Worm (Caenorhabditis elegans): ENCODE measurements around the gene pqn-62.

pqn-62 gene

DNA sequence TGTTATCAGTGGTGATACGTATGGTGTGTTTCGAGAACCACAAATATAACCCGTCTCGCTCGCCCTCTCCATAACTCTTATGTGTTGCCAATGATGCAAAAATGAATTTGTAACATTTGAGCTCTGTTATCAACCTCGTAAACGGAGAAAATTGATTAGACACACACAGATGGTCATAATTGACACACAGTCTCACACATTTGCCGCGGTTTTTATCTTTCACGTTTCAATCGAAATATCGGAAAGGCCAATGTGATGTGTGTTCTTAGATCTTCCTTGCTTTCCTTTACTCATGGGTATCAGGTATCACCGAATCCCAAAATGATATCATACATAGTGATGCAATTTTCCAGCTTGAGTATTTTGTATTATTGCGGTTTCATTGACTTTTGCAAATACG is 17.7 kb downstream of the pqn-62 start (continued):
- TF ChIP-seq nhr-76 (tag; optimal IDR thresholded peaks at IDR 0.05) (no peak), snpc-1.2 (GFP tag; IDR thresholded peaks at IDR 0.05) (no peak), dmd-6 (GFP tag; IDR thresholded peaks at IDR 0.05) (peak; percentile 93), php-3 (GFP tag; IDR thresholded peaks at IDR 0.05) (peak; percentile 90), zag-1 (tag; optimal IDR thresholded peaks at IDR 0.05) (no peak), lir-3 (tag; optimal IDR thresholded peaks at IDR 0.05) (no peak), daf-8 (GFP tag; IDR thresholded peaks at IDR 0.05) (no peak), nhr-42 (GFP tag; IDR thresholded peaks at IDR 0.05) (no peak), nhr-6 (tag; optimal IDR thresholded peaks at IDR 0.05) (peak; percentile 2), hif-1 (tag; optimal IDR thresholded peaks at IDR 0.05) (peak in 1 of 2 experiments; percentile 61), nhr-10 (tag; optimal IDR thresholded peaks at IDR 0.05) (peak; percentile 67), ceh-82 (tag; optimal IDR thresholded peaks at IDR 0.05) (no peak), daf-16 (GFP tag; optimal IDR thresholded peaks at IDR 0.05) (peak in 1 of 2 experiments; percentile 47), daf-16 (tag; optimal IDR thresholded peaks at IDR 0.05) (peak; percentile 97), hlh-30 (tag; optimal IDR thresholded peaks at IDR 0.05; ENCODE audit: insufficient read depth) (peak; percentile 70), aha-1 (tag) (peak; percentile 4), ceh-62 (tag; optimal IDR thresholded peaks at IDR 0.05) (no peak), ces-1 (GFP tag; optimal IDR thresholded peaks at IDR 0.05) (no peak), fkh-10 (GFP tag; optimal IDR thresholded peaks at IDR 0.05) (no peak), mxl-3 (GFP tag; optimal IDR thresholded peaks at IDR 0.05) (peak; percentile 77), lsy-2 (tag; optimal IDR thresholded peaks at IDR 0.05) (peak in 1 of 2 experiments; percentile 45), mep-1 (tag; optimal IDR thresholded peaks at IDR 0.05) (peak; percentile 46), madf-9 (GFP tag; conservative IDR thresholded peaks at IDR 0.05) (no peak), hlh-11 (tag; optimal IDR thresholded peaks at IDR 0.05) (peak; percentile 96), mes-2 (tag; optimal IDR thresholded peaks at IDR 0.05; ENCODE audit: poor library complexity, severe bottlenecking) (peak; percentile 31), D1046.2 (GFP tag; IDR thresholded peaks at IDR 0.05) (no peak), unc-62 (GFP tag; optimal IDR thresholded peaks at IDR 0.05 in 1 of 2) (peak in 1 of 2 experiments; percentile 83), unc-62 (tag; optimal IDR thresholded peaks at IDR 0.05) (no peak), madf-5 (GFP tag; IDR thresholded peaks at IDR 0.05) (no peak), ceh-44 (GFP tag; IDR thresholded peaks at IDR 0.05) (no peak), ZK546.5 (tag; optimal IDR thresholded peaks at IDR 0.05) (no peak)

- TF ChIP-seq duxl-1 (tag; optimal IDR thresholded peaks at IDR 0.05; ENCODE audit: poor library complexity) (no peak), unc-62 (GFP tag; optimal IDR thresholded peaks at IDR 0.05 in 1 of 2) (peak in 1 of 2 experiments; percentile 80), unc-62 (tag; optimal IDR thresholded peaks at IDR 0.05) (no peak), tra-1 (GFP tag; IDR thresholded peaks at IDR 0.05) (no peak), snpc-1.2 (GFP tag; IDR thresholded peaks at IDR 0.05) (0 out of 2 replicates have a peak, but pooled peaks have one; percentile 15), egl-43 (GFP tag; IDR thresholded peaks at IDR 0.05) (0 out of 2 replicates have a peak, but pooled peaks have one; percentile 18), D1046.2 (GFP tag; IDR thresholded peaks at IDR 0.05) (0 out of 2 replicates have a peak, but pooled peaks have one; percentile 22), cey-2 (tag; optimal IDR thresholded peaks at IDR 0.05; ENCODE audit: borderline replicate concordance, insufficient read depth) (no peak), ceh-28 (tag; optimal IDR thresholded peaks at IDR 0.05) (no peak), hif-1 (tag; optimal IDR thresholded peaks at IDR 0.05) (no peak), set-16 (GFP tag; IDR thresholded peaks at IDR 0.05) (peak; percentile 90), zfp-2 (tag; optimal IDR thresholded peaks at IDR 0.05) (no peak)
These were observed 18.9 kb downstream of the pqn-62 start for ce11 chrX:5214790-5215189.

DNA sequence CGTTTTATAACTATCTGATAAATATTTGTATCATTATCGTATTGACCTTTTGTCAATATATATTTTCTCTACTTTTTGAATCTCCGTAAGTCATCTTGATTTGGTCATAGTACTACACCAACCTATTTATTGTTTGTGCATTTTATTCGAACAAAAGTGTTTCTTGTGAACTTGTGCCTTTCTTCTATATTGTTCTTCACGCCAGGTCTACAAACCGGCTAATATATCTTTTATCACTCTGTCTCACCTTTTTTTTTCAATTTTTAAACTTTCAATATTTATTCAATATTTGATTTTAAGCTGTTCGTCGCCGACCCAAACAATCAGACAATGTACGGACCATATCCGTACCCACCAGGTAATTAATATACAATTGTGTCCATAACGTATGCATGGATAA is 20.2 kb downstream of the pqn-62 start, which contains the start of gene hrpa-2:
hrpa-2 (plus strand) TSS at position 301 of the 400 bp plus-strand sequence.
- TF ChIP-seq Y75B8A.6 (GFP tag; IDR thresholded peaks at IDR 0.05) (no peak), nhr-76 (tag; optimal IDR thresholded peaks at IDR 0.05) (no peak), zfp-2 (tag; optimal IDR thresholded peaks at IDR 0.05) (no peak), lir-3 (tag; optimal IDR thresholded peaks at IDR 0.05) (no peak), ces-1 (GFP tag; optimal IDR thresholded peaks at IDR 0.05) (no peak), dmd-9 (GFP tag; IDR thresholded peaks at IDR 0.05) (no peak), zip-11 (GFP tag; IDR thresholded peaks at IDR 0.05) (no peak), jun-1 (tag; optimal IDR thresholded peaks at IDR 0.05) (no peak)
